Fruit fly (Drosophila melanogaster): ENCODE measurements around the gene CG10561.

DNA sequence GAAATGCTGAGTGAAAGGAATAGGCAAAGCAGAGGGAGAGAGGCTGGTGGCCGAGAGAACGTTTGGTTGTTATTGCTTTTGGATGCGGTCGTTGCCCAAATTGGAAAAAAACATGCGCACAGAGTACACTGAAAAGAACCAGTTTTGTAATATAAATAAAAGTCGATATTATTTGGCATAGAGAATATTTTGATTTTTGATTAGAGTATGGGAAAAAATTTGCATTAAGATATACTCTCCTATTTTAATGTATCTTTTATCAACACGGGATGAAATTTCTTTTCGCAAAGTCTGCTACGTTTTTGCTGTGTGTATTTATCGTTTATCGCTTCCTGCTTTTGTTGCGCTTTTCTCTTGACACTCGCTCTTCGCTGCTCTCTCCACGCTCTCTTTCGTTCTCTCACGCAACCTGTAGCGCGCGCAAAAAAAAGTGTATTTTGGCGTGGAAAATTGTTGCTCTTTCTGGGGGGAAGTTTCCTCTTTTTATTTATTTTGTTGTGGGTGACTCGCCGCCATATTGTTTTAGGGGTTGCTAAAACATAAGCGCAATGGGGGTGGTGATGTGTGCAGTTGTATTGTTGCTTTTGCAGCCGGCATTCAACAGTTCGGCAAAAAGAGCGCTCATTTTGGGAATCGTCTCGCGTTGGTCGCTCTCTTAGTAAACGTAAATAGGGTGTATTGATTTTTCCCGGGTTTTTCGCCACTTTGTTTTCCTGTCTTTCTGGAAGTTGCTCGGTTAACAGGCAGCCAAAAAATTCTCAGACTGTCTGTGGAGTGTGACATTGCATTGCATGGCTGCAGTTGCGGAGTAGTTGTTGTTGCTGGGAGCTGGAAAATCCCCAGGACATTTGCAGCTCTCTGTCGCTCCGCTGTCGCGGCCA is 51.0 kb downstream of the CG10561 start:
- peak; percentile 99 for TF ChIP-seq Xrp1 (GFP tag; IDR thresholded peaks at IDR 0.05)
- peak; percentile 93 for TF ChIP-seq NC2α (GFP tag; optimal IDR thresholded peaks at IDR 0.05)

Measured in whole organism, embryonic.